Worm (Caenorhabditis elegans) whole organism, young adult: Measurements from ENCODE around the gene B0302.5.
A peak's percentile ranks its signal among the peaks of the same experiment; 100 is the strongest.

Experiments used
- Y95B8A.8 ChIP-seq: fragments of 200-800 bp; sonication (Bioruptor generic); IDR thresholded peaks from 2 replicates; pipeline ENCODE4 v1.3.6; 2022; ENCODE audit warnings: missing genetic modification reagents, missing genetic modification characterization, missing compliant biosample characterization
- ccch-3 ChIP-seq: fragments of 200-800 bp; sonication (Bioruptor generic); optimal IDR thresholded peaks from 2 replicates; lab custom pipeline; 2018; ENCODE audit warnings: mild to moderate bottlenecking, missing genetic modification characterization, missing compliant biosample characterization
- let-607 ChIP-seq, 2 experiments: fragments of 200-800 bp in 1 of 2; sonication (Bioruptor generic) in 1 of 2; sonication (generic microtip) in 1 of 2; optimal IDR thresholded peaks; 2 replicates each; lab custom pipeline; 2016 to 2018; ENCODE audit warnings: mild to moderate bottlenecking in 2 of 2, missing compliant biosample characterization in 2 of 2, missing genetic modification characterization in 2 of 2, moderate library complexity in 2 of 2, missing genotype in 1 of 2
- nhr-80 ChIP-seq: sonication (generic microtip); optimal IDR thresholded peaks from 2 replicates; lab custom pipeline; 2016; ENCODE audit warnings: missing genetic modification characterization, missing compliant biosample characterization
- rcor-1 ChIP-seq: fragments of 200-800 bp; sonication (Bioruptor generic); IDR thresholded peaks from 2 replicates; pipeline ENCODE4 v1.3.6; 2022; ENCODE audit warnings: missing genetic modification reagents, missing genetic modification characterization, missing compliant biosample characterization
- snpc-4 ChIP-seq, 5 experiments: fragments of 150-350 bp in 1 of 5; sonication (generic microtip) in 4 of 5; optimal IDR thresholded peaks; 2 replicates each; lab custom pipeline; 2014 to 2018; ENCODE audit warnings: missing genetic modification characterization in 5 of 5, missing biosample characterization in 3 of 5, antibody characterized with exemption in 2 of 5, mild to moderate bottlenecking in 2 of 5, missing compliant biosample characterization in 2 of 5, missing genotype in 2 of 5, moderate library complexity in 2 of 5, missing genetic modification reagents in 1 of 5
- unc-130 ChIP-seq: sonication (generic microtip); optimal IDR thresholded peaks from 2 replicates; lab custom pipeline; 2016; ENCODE audit warnings: missing genetic modification reagents, missing genetic modification characterization, missing compliant biosample characterization

ce11 chrX:17185696-17186430, 9.1 kb downstream of the B0302.5 start, which contains the start of gene sid-3:
- TF ChIP-seq snpc-4 (GFP tag; optimal IDR thresholded peaks at IDR 0.05; lab: Kevin White, UChicago) (no peak), snpc-4 (tag; optimal IDR thresholded peaks at IDR 0.05; lab: Kevin White, UChicago) (peak in 1 of 4 experiments; percentile 3), unc-130 (GFP tag; lab: Kevin White, UChicago) (no peak), rcor-1 (GFP tag; lab: Robert Waterston, UW) (no peak), let-607 (tag; optimal IDR thresholded peaks at IDR 0.05; lab: Kevin White, UChicago) (no peak), ccch-3 (no peak), Y95B8A.8 (GFP tag; lab: Robert Waterston, UW) (no peak), nhr-80 (peak; percentile 89)
